Worm (Caenorhabditis elegans) whole organism, L4 larva: ENCODE results near the gene ZK682.7.

Source experiments
- Y105C5A.15 ChIP-seq: fragments of 200-800 bp; sonication (Bioruptor generic); IDR thresholded peaks from 2 replicates; pipeline ENCODE4 v1.3.6; 2022; ENCODE audit warnings: missing genetic modification characterization, missing compliant biosample characterization
- aha-1 ChIP-seq: fragments of 150-350 bp; peaks from one replicate; lab custom pipeline; 2014; ENCODE audit warnings: missing biosample characterization, missing genetic modification characterization
- ama-1 ChIP-seq: fragments of 150-350 bp; optimal IDR thresholded peaks from 2 replicates; lab custom pipeline; 2014; ENCODE audit warnings: inconsistent platforms, mixed read lengths
- attf-4 ChIP-seq: sonication (generic microtip); optimal IDR thresholded peaks from 3 replicates; lab custom pipeline; 2017; ENCODE audit warnings: missing biosample characterization, missing genetic modification characterization
- ceh-20 ChIP-seq: fragments of 200-800 bp; sonication (Bioruptor generic); IDR thresholded peaks from 2 replicates; pipeline ENCODE4 v1.3.6; 2022; ENCODE audit warnings: missing genetic modification reagents, missing genetic modification characterization, missing compliant biosample characterization
- ceh-28 ChIP-seq: fragments of 150-350 bp; optimal IDR thresholded peaks from 2 replicates; lab custom pipeline; 2014; ENCODE audit warnings: missing biosample characterization, missing genetic modification reagents, missing genetic modification characterization
- daf-16 ChIP-seq, 3 experiments: sonication (generic microtip); optimal IDR thresholded peaks; 2 replicates each; lab custom pipeline; 2016 to 2017; ENCODE audit warnings: missing genetic modification characterization in 3 of 3, missing genetic modification reagents in 3 of 3, mild to moderate bottlenecking in 2 of 3, missing compliant biosample characterization in 2 of 3, missing biosample characterization in 1 of 3, moderate library complexity in 1 of 3
- daf-19 ChIP-seq: fragments of 200-800 bp; sonication (Bioruptor generic); conservative IDR thresholded peaks from 2 replicates; pipeline ENCODE4 v1.3.6; 2022; ENCODE audit warnings: missing genetic modification characterization, missing compliant biosample characterization
- dmd-6 ChIP-seq: fragments of 200-800 bp; sonication (Bioruptor generic); IDR thresholded peaks from 2 replicates; pipeline ENCODE4 v1.3.6; 2022; ENCODE audit warnings: missing genetic modification reagents, missing genetic modification characterization, missing compliant biosample characterization
- duxl-1 ChIP-seq: sonication (generic microtip); optimal IDR thresholded peaks from 2 replicates; lab custom pipeline; 2016; ENCODE audit warnings: mild to moderate bottlenecking, missing genetic modification characterization, moderate library complexity, missing compliant biosample characterization; ENCODE audit not compliant: poor library complexity
- dve-1 ChIP-seq: sonication (generic microtip); optimal IDR thresholded peaks from 2 replicates; lab custom pipeline; 2017; ENCODE audit warnings: antibody characterized with exemption, mild to moderate bottlenecking, missing genetic modification characterization, missing compliant biosample characterization; ENCODE audit not compliant: insufficient read depth
- egl-43 ChIP-seq: fragments of 200-800 bp; sonication (Bioruptor generic); IDR thresholded peaks from 2 replicates; pipeline ENCODE4 v1.3.6; 2022; ENCODE audit warnings: missing genetic modification reagents, missing genetic modification characterization, missing compliant biosample characterization
- fos-1 ChIP-seq: fragments of 150-350 bp; optimal IDR thresholded peaks from 2 replicates; lab custom pipeline; 2014; ENCODE audit warnings: missing biosample characterization, missing genetic modification characterization
- hlh-11 ChIP-seq: fragments of 200-800 bp; sonication (Bioruptor generic); optimal IDR thresholded peaks from 2 replicates; lab custom pipeline; 2018; ENCODE audit warnings: mild to moderate bottlenecking, missing genetic modification characterization, missing compliant biosample characterization
- hlh-30 ChIP-seq: sonication (generic microtip); optimal IDR thresholded peaks from 2 replicates; lab custom pipeline; 2017; ENCODE audit warnings: antibody characterized with exemption, mild to moderate bottlenecking, missing genetic modification characterization, missing compliant biosample characterization; ENCODE audit not compliant: insufficient read depth
- jun-1 ChIP-seq: fragments of 150-350 bp; optimal IDR thresholded peaks from 2 replicates; lab custom pipeline; 2014; ENCODE audit warnings: missing biosample characterization, missing genetic modification reagents, missing genetic modification characterization
- lin-13 ChIP-seq: fragments of 150-350 bp; optimal IDR thresholded peaks from 2 replicates; lab custom pipeline; 2014; ENCODE audit warnings: missing biosample characterization, missing genetic modification reagents, missing genetic modification characterization
- mdl-1 ChIP-seq, 2 experiments: fragments of 150-350 bp in 1 of 2; sonication (generic microtip) in 1 of 2; optimal IDR thresholded peaks; 2 replicates each; lab custom pipeline; 2014 to 2017; ENCODE audit warnings: missing biosample characterization in 2 of 2, missing genetic modification characterization in 2 of 2
- mep-1 ChIP-seq: fragments of 150-350 bp; sonication (generic microtip); optimal IDR thresholded peaks from 3 replicates; lab custom pipeline; 2014; ENCODE audit warnings: missing biosample characterization, missing genetic modification characterization
- mes-2 ChIP-seq: sonication (generic microtip); optimal IDR thresholded peaks from 2 replicates; lab custom pipeline; 2016; ENCODE audit warnings: missing genotype, mild to moderate bottlenecking, missing genetic modification characterization, missing compliant biosample characterization; ENCODE audit not compliant: poor library complexity, severe bottlenecking
- mxl-2 ChIP-seq: fragments of 200-800 bp; sonication (Bioruptor generic); conservative IDR thresholded peaks from 2 replicates; pipeline ENCODE4 v1.3.6; 2022; ENCODE audit warnings: missing genetic modification reagents, missing genetic modification characterization, missing compliant biosample characterization
- mxl-3 ChIP-seq: fragments of 200-800 bp; sonication (Bioruptor generic); optimal IDR thresholded peaks from 2 replicates; lab custom pipeline; 2018; ENCODE audit warnings: mild to moderate bottlenecking, missing genetic modification characterization, missing compliant biosample characterization
- nhr-11 ChIP-seq: fragments of 150-350 bp; optimal IDR thresholded peaks from 2 replicates; lab custom pipeline; 2014; ENCODE audit warnings: missing biosample characterization, missing genetic modification characterization
- nhr-237 ChIP-seq: sonication (generic microtip); optimal IDR thresholded peaks from 2 replicates; lab custom pipeline; 2017; ENCODE audit warnings: missing biosample characterization, missing genetic modification characterization
- nhr-25 ChIP-seq: sonication (generic microtip); optimal IDR thresholded peaks from 2 replicates; lab custom pipeline; 2017; ENCODE audit warnings: missing genetic modification characterization, mild to moderate bottlenecking, missing compliant biosample characterization, antibody characterized with exemption, moderate library complexity, borderline replicate concordance; ENCODE audit not compliant: insufficient read depth
- nhr-28 ChIP-seq: fragments of 150-350 bp; optimal IDR thresholded peaks from 2 replicates; lab custom pipeline; 2014; ENCODE audit warnings: missing biosample characterization, missing genetic modification characterization
- nhr-42 ChIP-seq: fragments of 200-800 bp; sonication (Bioruptor generic); IDR thresholded peaks from 2 replicates; pipeline ENCODE4 v1.3.6; 2022; ENCODE audit warnings: missing genetic modification characterization, missing compliant biosample characterization
- nhr-48 ChIP-seq: sonication (generic microtip); optimal IDR thresholded peaks from 2 replicates; lab custom pipeline; 2016; ENCODE audit warnings: mild to moderate bottlenecking, missing genetic modification characterization, missing compliant biosample characterization
- pqm-1 ChIP-seq: sonication (generic microtip); optimal IDR thresholded peaks from 2 replicates; lab custom pipeline; 2017; ENCODE audit warnings: missing biosample characterization, missing genetic modification characterization
- set-16 ChIP-seq: fragments of 200-800 bp; sonication (Bioruptor generic); IDR thresholded peaks from 2 replicates; pipeline ENCODE4 v1.3.6; 2022; ENCODE audit warnings: missing genetic modification reagents, missing genetic modification characterization, missing compliant biosample characterization
- spr-1 ChIP-seq: sonication (generic microtip); optimal IDR thresholded peaks from 2 replicates; lab custom pipeline; 2016; ENCODE audit warnings: mild to moderate bottlenecking, missing genetic modification characterization, missing compliant biosample characterization
- unc-62 ChIP-seq, 3 experiments: fragments of 150-350 bp in 1 of 3; sonication (generic microtip); optimal IDR thresholded peaks in 2 of 3; peaks in 1 of 3; 1 replicate in 1 of 3; 2 replicates in 2 of 3; lab custom pipeline; 2014 to 2017; ENCODE audit warnings: missing biosample characterization in 3 of 3, missing genetic modification characterization in 3 of 3, missing genetic modification reagents in 3 of 3, missing genotype in 1 of 3
- zag-1 ChIP-seq: fragments of 150-350 bp; optimal IDR thresholded peaks from 2 replicates; lab custom pipeline; 2014; ENCODE audit warnings: missing biosample characterization, missing genetic modification characterization
- ztf-11 ChIP-seq: fragments of 150-350 bp; optimal IDR thresholded peaks from 2 replicates; lab custom pipeline; 2014; ENCODE audit warnings: missing biosample characterization, missing genetic modification characterization

Gene ZK682.7

DNA sequence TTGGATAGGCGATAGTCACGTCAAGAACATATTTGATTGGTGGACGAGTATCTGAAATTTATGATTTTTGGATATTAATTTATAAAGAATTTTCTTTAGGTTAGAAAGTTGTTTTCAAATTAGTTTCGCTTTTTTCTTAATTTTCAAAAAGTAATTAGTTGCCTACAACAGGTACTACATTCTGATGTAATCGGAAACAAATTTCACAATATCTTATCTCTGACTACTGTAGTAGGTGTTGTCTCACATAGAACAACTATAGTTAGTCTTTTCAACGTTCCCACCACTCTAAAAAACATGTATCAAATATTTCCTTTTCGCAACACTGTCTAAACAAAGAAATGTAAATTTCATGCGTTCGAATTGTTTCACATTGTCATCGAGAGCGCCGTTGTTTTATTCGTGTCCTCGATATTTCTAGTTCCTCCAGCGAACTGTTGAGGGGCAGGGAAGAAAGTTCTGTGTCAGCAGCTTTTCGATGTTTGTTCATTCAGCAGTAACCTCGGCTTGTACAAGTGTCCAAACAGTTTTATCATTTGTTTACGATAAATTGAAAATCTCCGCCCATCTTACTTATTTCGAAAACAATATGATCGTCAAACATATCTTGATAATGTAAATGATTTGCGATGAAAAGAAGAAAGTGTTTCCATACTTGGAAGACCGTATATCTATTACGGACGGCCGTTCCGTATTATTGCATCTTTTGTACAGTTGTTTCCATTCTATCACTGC lies 37.4 kb upstream of the ZK682.7 start:
- TF ChIP-seq hlh-30 (tag; lab: Kevin White, UChicago) (peak; percentile 8), pqm-1 (tag; lab: Kevin White, UChicago) (no peak), nhr-28 (tag; lab: Kevin White, UChicago) (peak; percentile 97), zag-1 (tag; lab: Kevin White, UChicago) (no peak), nhr-25 (tag; lab: Kevin White, UChicago) (no peak), daf-16 (GFP tag; optimal IDR thresholded peaks at IDR 0.05; lab: Kevin White, UChicago) (no peak), daf-16 (tag; optimal IDR thresholded peaks at IDR 0.05; lab: Kevin White, UChicago) (peak; percentile 74), nhr-237 (tag; lab: Kevin White, UChicago) (no peak), duxl-1 (tag; lab: Kevin White, UChicago) (no peak), attf-4 (tag; lab: Kevin White, UChicago) (no peak), mes-2 (tag; lab: Kevin White, UChicago) (peak; percentile 0), aha-1 (peak; percentile 46)

DNA sequence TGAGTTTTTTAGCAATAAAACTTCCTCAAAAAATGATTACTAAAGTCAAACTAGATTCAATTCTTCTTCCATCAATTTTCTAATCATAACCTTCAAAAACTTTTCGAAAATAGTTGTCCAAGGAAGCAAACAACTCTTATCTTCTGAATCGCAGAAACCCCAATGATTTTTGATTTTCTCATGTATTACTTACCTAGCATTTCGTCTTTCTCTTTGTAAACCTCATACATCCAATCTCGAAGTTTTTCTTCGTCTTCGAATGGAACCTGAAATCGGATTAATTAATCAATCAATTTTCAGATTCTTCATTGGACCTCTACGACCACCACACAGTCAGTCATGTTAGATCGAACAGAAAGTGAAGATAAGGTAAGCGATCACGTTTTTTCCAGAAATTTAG lies 36.7 kb upstream of the ZK682.7 start, which contains the start of gene K07B1.4:
Gene K07B1.4 (plus strand): TSS at position 301 of the 400 bp plus-strand sequence.
- no peak for TF ChIP-seq set-16 (GFP tag; lab: Robert Waterston, UW)
- TF ChIP-seq daf-16 (GFP tag; optimal IDR thresholded peaks at IDR 0.05; lab: Kevin White, UChicago): no peak
- TF ChIP-seq daf-16 (tag; optimal IDR thresholded peaks at IDR 0.05; lab: Kevin White, UChicago): peak; percentile 24
- no peak for TF ChIP-seq egl-43 (GFP tag; lab: Robert Waterston, UW)
- TF ChIP-seq fos-1 (tag; lab: Kevin White, UChicago): no peak
- TF ChIP-seq spr-1 (tag; lab: Kevin White, UChicago): no peak
- TF ChIP-seq ztf-11: no peak

DNA sequence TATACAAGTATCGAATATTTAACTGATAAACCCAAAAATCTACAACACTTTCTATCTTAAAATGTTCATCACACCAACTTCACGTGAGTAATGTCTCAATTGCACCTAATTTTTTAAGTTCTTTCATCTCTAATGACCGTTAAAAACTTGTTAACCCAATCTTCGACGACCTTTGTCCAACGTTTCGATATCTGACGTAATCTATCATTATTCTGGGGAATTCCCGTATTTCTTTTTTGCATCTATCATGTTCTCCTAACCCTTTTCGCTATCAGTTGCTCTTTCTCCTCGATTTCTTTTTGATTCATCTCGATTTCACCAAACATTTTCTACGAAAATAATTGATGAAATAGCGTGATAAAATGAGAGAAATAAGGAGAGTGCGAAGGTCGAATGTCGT lies 35.7 kb upstream of the ZK682.7 start:
- TF ChIP-seq ceh-20: peak; percentile 39; the same call in 1 of the 2 replicates
- peak; percentile 93 for TF ChIP-seq aha-1
- TF ChIP-seq mxl-2 (GFP tag; lab: Robert Waterston, UW): peak; percentile 68; the same call in 1 of the 2 replicates
- no peak for TF ChIP-seq mxl-3 (GFP tag; lab: Kevin White, UChicago)
- no peak for TF ChIP-seq Y105C5A.15 (GFP tag; lab: Robert Waterston, UW)
- no peak for TF ChIP-seq ama-1
- TF ChIP-seq jun-1 (tag; lab: Kevin White, UChicago): no peak
- TF ChIP-seq lin-13 (GFP tag; lab: Kevin White, UChicago): no peak
- TF ChIP-seq daf-16 (GFP tag; optimal IDR thresholded peaks at IDR 0.05; lab: Kevin White, UChicago): no peak
- peak; percentile 37 for TF ChIP-seq daf-16 (tag; optimal IDR thresholded peaks at IDR 0.05; lab: Kevin White, UChicago)
- peak; percentile 54 for TF ChIP-seq dmd-6 (GFP tag; lab: Robert Waterston, UW)
- TF ChIP-seq daf-19 (GFP tag; lab: Robert Waterston, UW): no peak
- TF ChIP-seq nhr-237 (tag; lab: Kevin White, UChicago): no peak
- no peak for TF ChIP-seq ztf-11
- no peak for TF ChIP-seq ceh-28
- TF ChIP-seq nhr-28 (tag; lab: Kevin White, UChicago): peak; percentile 37
- peak; percentile 88 for TF ChIP-seq nhr-48 (tag; lab: Kevin White, UChicago)
- peak; percentile 13 for TF ChIP-seq dve-1 (tag; lab: Kevin White, UChicago)
- peak in 1 of 2 experiments; percentile 90 for TF ChIP-seq unc-62 (GFP tag; optimal IDR thresholded peaks at IDR 0.05 in 1 of 2; lab: Kevin White, UChicago)
- TF ChIP-seq unc-62 (tag; optimal IDR thresholded peaks at IDR 0.05; lab: Kevin White, UChicago): no peak
- peak in 1 of 2 experiments; percentile 28 for TF ChIP-seq mdl-1 (tag; optimal IDR thresholded peaks at IDR 0.05; lab: Kevin White, UChicago)
- TF ChIP-seq nhr-42 (GFP tag; lab: Robert Waterston, UW): no peak
- TF ChIP-seq mep-1: peak; percentile 6
- peak; percentile 1 for TF ChIP-seq nhr-11
- peak; percentile 25 for TF ChIP-seq hlh-30 (tag; lab: Kevin White, UChicago)
- TF ChIP-seq hlh-11 (tag; lab: Kevin White, UChicago): peak; percentile 69
